Worm (Caenorhabditis elegans): ENCODE data around the gene Y49F6B.12.

DNA sequence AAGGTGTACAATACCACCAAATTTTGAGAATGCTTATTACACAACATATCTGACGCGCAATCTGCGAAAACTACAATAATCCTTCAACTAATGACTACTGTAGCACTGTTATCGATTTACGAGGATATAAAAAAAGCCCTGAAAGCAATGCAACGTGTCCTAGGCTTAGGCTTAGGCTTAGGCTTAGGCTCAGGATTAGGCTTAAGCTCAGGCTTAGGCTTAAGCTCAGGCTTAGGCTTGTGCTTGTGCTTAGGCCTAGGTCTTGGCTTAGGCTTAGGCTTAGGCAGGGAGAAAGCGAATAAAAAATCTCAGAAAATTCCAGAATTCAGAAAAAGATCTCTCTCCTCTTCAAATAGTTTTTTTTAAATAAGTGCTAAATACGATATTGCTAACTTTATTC lies 13.0 kb downstream of the Y49F6B.12 start:
- TF ChIP-seq zfp-2 (tag; optimal IDR thresholded peaks at IDR 0.05) (no peak), lin-38 (GFP tag; IDR thresholded peaks at IDR 0.05) (no peak), ces-1 (GFP tag; optimal IDR thresholded peaks at IDR 0.05) (no peak), ama-1 (optimal IDR thresholded peaks at IDR 0.05) (no peak), nhr-77 (tag; optimal IDR thresholded peaks at IDR 0.05) (no peak), ceh-82 (tag; optimal IDR thresholded peaks at IDR 0.05) (no peak), lin-39 (tag; optimal IDR thresholded peaks at IDR 0.05) (no peak), ztf-7 (tag; optimal IDR thresholded peaks at IDR 0.05) (no peak), nhr-76 (tag; optimal IDR thresholded peaks at IDR 0.05) (no peak)

Data from whole organism, L4 larva.